Fruit fly (Drosophila melanogaster) whole organism, embryonic: Measurements from ENCODE around the gene rtv.

Experiments
- Antp ChIP-seq: fragments of 200-800 bp; sonication (Bioruptor generic); optimal IDR thresholded peaks from 3 replicates; lab custom pipeline; 2016; ENCODE audit warnings: missing biosample characterization, missing genetic modification characterization
- Awh ChIP-seq: fragments of 200-800 bp; sonication (Bioruptor generic); IDR thresholded peaks from 2 replicates; pipeline ENCODE4, ENCODE4 v1.3.6; 2022; ENCODE audit warnings: missing biosample characterization, missing genetic modification characterization
- CG10274 ChIP-seq: fragments of 200-800 bp; sonication (Bioruptor generic); optimal IDR thresholded peaks from 3 replicates; lab custom pipeline; 2017; ENCODE audit warnings: missing biosample characterization, mild to moderate bottlenecking, missing genetic modification characterization
- CG12155 ChIP-seq: fragments of 200-800 bp; sonication (Bioruptor generic); optimal IDR thresholded peaks from 3 replicates; lab custom pipeline; 2016; ENCODE audit warnings: missing biosample characterization, missing genetic modification characterization
- CG13287 ChIP-seq: fragments of 200-800 bp; sonication (Bioruptor generic); IDR thresholded peaks from 2 replicates; pipeline ENCODE4 v1.3.6; 2022; ENCODE audit warnings: missing biosample characterization, missing genetic modification characterization; ENCODE audit not compliant: partially characterized antibody
- CG13894 ChIP-seq: fragments of 200-800 bp; sonication (Bioruptor generic); optimal IDR thresholded peaks from 3 replicates; lab custom pipeline; 2018; ENCODE audit warnings: missing biosample characterization, mild to moderate bottlenecking, missing genetic modification characterization, moderate library complexity
- CG15073 ChIP-seq: fragments of 200-800 bp; sonication (Bioruptor generic); optimal IDR thresholded peaks from 2 replicates; lab custom pipeline; 2016; ENCODE audit warnings: missing biosample characterization, missing genetic modification characterization
- CG1602 ChIP-seq: fragments of 200-800 bp; sonication (Bioruptor generic); optimal IDR thresholded peaks from 3 replicates; lab custom pipeline; 2016; ENCODE audit warnings: missing biosample characterization, missing genetic modification characterization
- CG16779 ChIP-seq: fragments of 200-800 bp; sonication (Bioruptor generic); IDR thresholded peaks from 2 replicates; pipeline ENCODE4 v1.3.6; 2022; ENCODE audit warnings: missing biosample characterization, missing genetic modification characterization
- CG17802 ChIP-seq: fragments of 200-800 bp; sonication (Bioruptor generic); optimal IDR thresholded peaks from 2 replicates; lab custom pipeline; 2018; ENCODE audit warnings: missing biosample characterization, mild to moderate bottlenecking, missing genetic modification characterization, moderate library complexity
- CG3838 ChIP-seq: fragments of 200-800 bp; sonication (Bioruptor generic); optimal IDR thresholded peaks from 3 replicates; lab custom pipeline; 2016; ENCODE audit warnings: missing biosample characterization, missing genetic modification characterization
- CG4404 ChIP-seq: fragments of 200-800 bp; sonication (Bioruptor generic); IDR thresholded peaks from 2 replicates; pipeline ENCODE4 v1.3.6; 2022; ENCODE audit warnings: missing biosample characterization, missing genetic modification characterization
- CG9609 ChIP-seq: fragments of 200-800 bp; sonication (Bioruptor generic); optimal IDR thresholded peaks from 3 replicates; lab custom pipeline; 2016; ENCODE audit warnings: missing biosample characterization, missing genetic modification characterization
- CG9797 ChIP-seq: fragments of 200-800 bp; sonication (Bioruptor generic); optimal IDR thresholded peaks from 3 replicates; lab custom pipeline; 2018; ENCODE audit warnings: missing biosample characterization, mild to moderate bottlenecking, missing genetic modification characterization
- Camta ChIP-seq: fragments of 200-800 bp; sonication (Bioruptor generic); optimal IDR thresholded peaks from 2 replicates; lab custom pipeline; 2016; ENCODE audit warnings: missing biosample characterization, missing genetic modification characterization
- D19A ChIP-seq: fragments of 200-800 bp; optimal IDR thresholded peaks from 3 replicates; lab custom pipeline; 2019; ENCODE audit warnings: missing biosample characterization, mild to moderate bottlenecking, missing genetic modification characterization, moderate library complexity
- Dad ChIP-seq: fragments of 200-800 bp; sonication (Bioruptor generic); optimal IDR thresholded peaks from 3 replicates; lab custom pipeline; 2016; ENCODE audit warnings: missing biosample characterization, missing genetic modification characterization
- Ets65A ChIP-seq: fragments of 200-800 bp; sonication (Bioruptor generic); peaks from one replicate; lab custom pipeline; 2016; ENCODE audit warnings: missing biosample characterization, missing genetic modification characterization
- Fer3 ChIP-seq: fragments of 200-800 bp; sonication (Bioruptor generic); optimal IDR thresholded peaks from 2 replicates; lab custom pipeline; 2018; ENCODE audit warnings: missing biosample characterization, mild to moderate bottlenecking, missing genetic modification characterization, moderate library complexity
- Jarid2 ChIP-seq: fragments of 200-800 bp; sonication (Bioruptor generic); optimal IDR thresholded peaks from 3 replicates; lab custom pipeline; 2017; ENCODE audit warnings: mild to moderate bottlenecking, missing biosample characterization, missing genetic modification reagents, missing genetic modification characterization
- MTF-1 ChIP-seq: fragments of 200-800 bp; sonication (Bioruptor generic); optimal IDR thresholded peaks from 2 replicates; lab custom pipeline; 2018; ENCODE audit warnings: missing biosample characterization, mild to moderate bottlenecking, missing genetic modification characterization, borderline replicate concordance
- Nf-YC ChIP-seq: fragments of 200-800 bp; optimal IDR thresholded peaks from 3 replicates; lab custom pipeline; 2019; ENCODE audit warnings: missing biosample characterization, mild to moderate bottlenecking, missing genetic modification characterization, moderate library complexity
- NfI ChIP-seq: fragments of 200-800 bp; sonication (Bioruptor generic); optimal IDR thresholded peaks from 3 replicates; lab custom pipeline; 2018; ENCODE audit warnings: missing biosample characterization, mild to moderate bottlenecking, missing genetic modification characterization, moderate library complexity
- Six4 ChIP-seq: fragments of 200-800 bp; sonication (Bioruptor generic); optimal IDR thresholded peaks from 2 replicates; lab custom pipeline; 2016; ENCODE audit warnings: missing biosample characterization, missing genetic modification characterization
- Sox100B ChIP-seq: fragments of 200-800 bp; sonication (Bioruptor generic); optimal IDR thresholded peaks from 3 replicates; lab custom pipeline; 2018; ENCODE audit warnings: missing biosample characterization, mild to moderate bottlenecking, missing genetic modification characterization
- Taf1 ChIP-seq: fragments of 200-800 bp; sonication (Bioruptor generic); IDR thresholded peaks from 2 replicates; pipeline ENCODE4 v1.3.6; 2022; ENCODE audit warnings: missing biosample characterization, missing genetic modification characterization
- ac ChIP-seq: fragments of 200-800 bp; sonication (Bioruptor generic); optimal IDR thresholded peaks from 3 replicates; lab custom pipeline; 2017; ENCODE audit warnings: missing biosample characterization, mild to moderate bottlenecking, missing genetic modification characterization
- chif ChIP-seq, 2 experiments: fragments of 200-800 bp; sonication (Bioruptor generic); optimal IDR thresholded peaks; 3 replicates each; lab custom pipeline; 2016; ENCODE audit warnings: missing biosample characterization in 2 of 2, missing genetic modification characterization in 2 of 2
- ci ChIP-seq: fragments of 200-800 bp; sonication (Bioruptor generic); IDR thresholded peaks from 3 replicates; pipeline ENCODE4 v1.3.6; 2022; ENCODE audit warnings: missing biosample characterization, missing genetic modification characterization
- cwo ChIP-seq: fragments of 200-800 bp; sonication (Bioruptor generic); optimal IDR thresholded peaks from 3 replicates; lab custom pipeline; 2017; ENCODE audit warnings: missing biosample characterization, missing genetic modification characterization, mild to moderate bottlenecking, moderate library complexity, missing genetic modification reagents
- dati ChIP-seq: fragments of 200-800 bp; sonication (Bioruptor generic); IDR thresholded peaks from 2 replicates; pipeline ENCODE4 v1.3.6; 2022; ENCODE audit warnings: missing biosample characterization, missing genetic modification characterization
- dmrt11E ChIP-seq: fragments of 200-800 bp; sonication (Bioruptor generic); optimal IDR thresholded peaks from 3 replicates; lab custom pipeline; 2018; ENCODE audit warnings: missing biosample characterization, mild to moderate bottlenecking, missing genetic modification characterization, moderate library complexity
- en ChIP-seq: fragments of 200-800 bp; sonication (Bioruptor generic); optimal IDR thresholded peaks from 2 replicates; lab custom pipeline; 2016; ENCODE audit warnings: missing biosample characterization, missing genetic modification characterization
- esg ChIP-seq: fragments of 200-800 bp; sonication (Bioruptor generic); conservative IDR thresholded peaks from 2 replicates; pipeline ENCODE4 v1.3.6; 2022; ENCODE audit warnings: missing biosample characterization, missing genetic modification characterization
- ewg ChIP-seq: fragments of 200-800 bp; sonication (Bioruptor generic); optimal IDR thresholded peaks from 3 replicates; lab custom pipeline; 2017; ENCODE audit warnings: mild to moderate bottlenecking, missing biosample characterization, missing genetic modification reagents, missing genetic modification characterization
- fd3F ChIP-seq: fragments of 200-800 bp; sonication (Bioruptor generic); optimal IDR thresholded peaks from 2 replicates; lab custom pipeline; 2018; ENCODE audit warnings: missing biosample characterization, mild to moderate bottlenecking, missing genetic modification characterization, moderate library complexity
- fd96Cb ChIP-seq: fragments of 200-800 bp; sonication (Bioruptor generic); optimal IDR thresholded peaks from 2 replicates; lab custom pipeline; 2018; ENCODE audit warnings: missing biosample characterization, mild to moderate bottlenecking, missing genetic modification characterization, moderate library complexity
- fru ChIP-seq: fragments of >200 bp; optimal IDR thresholded peaks from 2 replicates; lab custom pipeline; 2017
- gt ChIP-seq: fragments of 200-800 bp; sonication (Bioruptor generic); IDR thresholded peaks from 2 replicates; pipeline ENCODE4 v1.3.6; 2022; ENCODE audit warnings: missing biosample characterization, missing genetic modification characterization
- h ChIP-seq: fragments of >200 bp; optimal IDR thresholded peaks from 2 replicates; lab custom pipeline; 2017
- hb ChIP-seq: fragments of 200-800 bp; sonication (Bioruptor generic); IDR thresholded peaks from 3 replicates; pipeline ENCODE4 v1.3.6; 2022; ENCODE audit warnings: missing biosample characterization, missing genetic modification characterization; ENCODE audit not compliant: partially characterized antibody
- mld ChIP-seq: fragments of 200-800 bp; sonication (Bioruptor generic); IDR thresholded peaks from 3 replicates; pipeline ENCODE4 v1.3.6; 2022; ENCODE audit warnings: missing biosample characterization, missing genetic modification characterization; ENCODE audit not compliant: partially characterized antibody
- org-1 ChIP-seq: fragments of 200-800 bp; sonication (Bioruptor generic); optimal IDR thresholded peaks from 2 replicates; lab custom pipeline; 2017; ENCODE audit warnings: missing biosample characterization, missing genetic modification characterization
- p53 ChIP-seq: fragments of 200-800 bp; sonication (Bioruptor generic); optimal IDR thresholded peaks from 2 replicates; lab custom pipeline; 2016; ENCODE audit warnings: missing biosample characterization, missing genetic modification characterization
- pzg ChIP-seq: fragments of 200-800 bp; sonication (Bioruptor generic); optimal IDR thresholded peaks from 3 replicates; lab custom pipeline; 2018; ENCODE audit warnings: missing biosample characterization, mild to moderate bottlenecking, missing genetic modification characterization, moderate library complexity
- run ChIP-seq: fragments of 200-800 bp; sonication (Bioruptor generic); optimal IDR thresholded peaks from 3 replicates; lab custom pipeline; 2018; ENCODE audit warnings: missing biosample characterization, mild to moderate bottlenecking, missing genetic modification characterization
- sima ChIP-seq: fragments of 200-800 bp; sonication (Bioruptor generic); optimal IDR thresholded peaks from 2 replicates; lab custom pipeline; 2016; ENCODE audit warnings: missing biosample characterization, missing genetic modification characterization
- slou ChIP-seq: fragments of 200-800 bp; sonication (Bioruptor generic); optimal IDR thresholded peaks from 3 replicates; lab custom pipeline; 2016; ENCODE audit warnings: missing biosample characterization, missing genetic modification characterization
- slp2 ChIP-seq: fragments of 200-800 bp; sonication (Bioruptor generic); optimal IDR thresholded peaks from 2 replicates; lab custom pipeline; 2016; ENCODE audit warnings: missing biosample characterization, missing genetic modification characterization
- sug ChIP-seq: fragments of 200-800 bp; optimal IDR thresholded peaks from 2 replicates; lab custom pipeline; 2019; ENCODE audit warnings: missing biosample characterization, mild to moderate bottlenecking, missing genetic modification characterization, moderate library complexity
- tna ChIP-seq: fragments of 200-800 bp; sonication (Bioruptor generic); IDR thresholded peaks from 2 replicates; pipeline ENCODE4 v1.3.6; 2022; ENCODE audit warnings: missing biosample characterization, missing genetic modification characterization; ENCODE audit not compliant: partially characterized antibody

Gene rtv

dm6 chrX:11108148-11108844 lies 45.5 kb downstream of the rtv start, which contains the start of gene Hsp60A (continued):
- no peak for TF ChIP-seq slp2 (GFP tag; lab: Kevin White, UChicago)
- peak; percentile 39 for TF ChIP-seq fd96Cb (tag; lab: Kevin White, UChicago)
- peak; percentile 27 for TF ChIP-seq D19A
- no peak for TF ChIP-seq Ets65A (GFP tag; lab: Kevin White, UChicago)
- TF ChIP-seq CG1602 (GFP tag; lab: Kevin White, UChicago), result no peak
- TF ChIP-seq MTF-1 (GFP tag; lab: Kevin White, UChicago), result no peak
- no peak for TF ChIP-seq CG17802 (tag; lab: Kevin White, UChicago)
- TF ChIP-seq Antp (GFP tag; lab: Kevin White, UChicago), result no peak
- no peak for TF ChIP-seq CG16779 (GFP tag; lab: Robert Waterston, UW)
- no peak for TF ChIP-seq Jarid2 (GFP tag; lab: Kevin White, UChicago)
- TF ChIP-seq gt (GFP tag; lab: Robert Waterston, UW), result no peak
- no peak for TF ChIP-seq Taf1 (GFP tag; lab: Robert Waterston, UW)
- TF ChIP-seq tna, result peak; percentile 82
- TF ChIP-seq dmrt11E, result peak; percentile 33
- TF ChIP-seq org-1 (GFP tag; lab: Kevin White, UChicago), result no peak
- TF ChIP-seq slou (GFP tag; lab: Kevin White, UChicago), result no peak
- TF ChIP-seq run (tag; lab: Kevin White, UChicago), result no peak
- TF ChIP-seq sima (GFP tag; lab: Kevin White, UChicago), result no peak
- TF ChIP-seq Fer3, result peak; percentile 54
- TF ChIP-seq h, result no peak
- peak; percentile 67 for TF ChIP-seq CG9797 (GFP tag; lab: Kevin White, UChicago)
- TF ChIP-seq esg (GFP tag; lab: Robert Waterston, UW), result peak; percentile 24; the same call in 1 of the 2 replicates
- TF ChIP-seq ewg (GFP tag; lab: Kevin White, UChicago), result no peak
- no peak for TF ChIP-seq Awh (GFP tag; lab: Robert Waterston, UW)
- TF ChIP-seq CG12155, result peak; percentile 28
- no peak for TF ChIP-seq p53 (GFP tag; lab: Kevin White, UChicago)
- TF ChIP-seq Sox100B (GFP tag; lab: Kevin White, UChicago), result no peak
- TF ChIP-seq fd3F (GFP tag; lab: Kevin White, UChicago), result no peak
- TF ChIP-seq CG13287 (GFP tag; lab: Robert Waterston, UW), result peak; percentile 91
- TF ChIP-seq chif (GFP tag; optimal IDR thresholded peaks at IDR 0.05; lab: Kevin White, UChicago), result no peak
- no peak for TF ChIP-seq cwo (GFP tag; lab: Kevin White, UChicago)
- peak; percentile 72; the same call in 2 of the 3 replicates for TF ChIP-seq ci
- peak; percentile 53 for TF ChIP-seq Nf-YC (tag; lab: Kevin White, UChicago)
- TF ChIP-seq NfI (GFP tag; lab: Kevin White, UChicago), result peak; percentile 34
- TF ChIP-seq CG15073 (GFP tag; lab: Kevin White, UChicago), result no peak
- no peak for TF ChIP-seq fru (lab: Kevin White, UChicago)
- TF ChIP-seq en (GFP tag; lab: Kevin White, UChicago), result no peak
- TF ChIP-seq Dad (GFP tag; lab: Kevin White, UChicago), result peak; percentile 16
- TF ChIP-seq Camta (GFP tag; lab: Kevin White, UChicago), result no peak
- peak; percentile 10 for TF ChIP-seq Six4 (GFP tag; lab: Kevin White, UChicago)
- TF ChIP-seq ac (GFP tag; lab: Kevin White, UChicago), result no peak
- TF ChIP-seq CG10274, result no peak
- peak; percentile 56 for TF ChIP-seq CG13894 (tag; lab: Kevin White, UChicago)
- no peak for TF ChIP-seq CG9609
- no peak for TF ChIP-seq CG4404 (GFP tag; lab: Robert Waterston, UW)
- TF ChIP-seq hb, result peak; percentile 76; the same call in 2 of the 3 replicates
- no peak for TF ChIP-seq dati (GFP tag; lab: Robert Waterston, UW)
- TF ChIP-seq pzg, result peak; percentile 73
- 0 out of 3 replicates have a peak, but pooled peaks have one; percentile 37 for TF ChIP-seq mld (GFP tag; lab: Robert Waterston, UW)
- TF ChIP-seq CG3838 (GFP tag; lab: Kevin White, UChicago), result no peak
- peak; percentile 47 for TF ChIP-seq sug (tag; lab: Kevin White, UChicago)
